Worm (Caenorhabditis elegans): Measurements from ENCODE around the gene F43H9.3.
A peak's percentile ranks its signal among the peaks of the same experiment; 100 is the strongest.

The F43H9.3 gene

DNA sequence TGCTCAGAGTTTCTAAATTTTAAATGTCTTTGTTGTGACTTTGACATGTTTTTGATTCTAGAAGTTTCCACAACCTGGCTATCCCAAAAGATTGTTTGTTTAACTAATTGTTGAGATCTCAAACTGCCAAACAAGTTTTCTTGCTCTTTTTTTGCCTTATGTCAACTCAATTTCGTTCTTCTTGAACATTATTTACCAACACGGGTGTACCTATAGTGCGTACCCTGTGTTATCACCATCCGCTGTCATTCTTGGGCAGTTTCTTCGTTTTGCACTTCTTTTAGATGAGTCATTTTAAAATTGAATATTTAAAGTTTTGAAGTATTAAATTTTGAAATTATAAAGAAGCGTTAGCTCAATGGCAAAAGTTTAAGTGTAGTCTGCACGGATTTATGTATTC, 7.8 kb downstream of the F43H9.3 start, which contains the start of gene sptl-2:
TSS of gene sptl-2 (plus strand) at position 280 of the 400 bp plus-strand sequence.
- TF ChIP-seq mep-1 (tag; optimal IDR thresholded peaks at IDR 0.05) (no peak), tbx-8 (GFP tag; optimal IDR thresholded peaks at IDR 0.05) (no peak), ceh-39 (tag; optimal IDR thresholded peaks at IDR 0.05) (no peak), pha-4 (tag; optimal IDR thresholded peaks at IDR 0.05) (no peak), nhr-76 (tag; optimal IDR thresholded peaks at IDR 0.05) (no peak), flh-1 (GFP tag; optimal IDR thresholded peaks at IDR 0.05) (no peak), unc-120 (tag; optimal IDR thresholded peaks at IDR 0.05; ENCODE audit: poor library complexity, severe bottlenecking) (no peak), nhr-237 (tag; optimal IDR thresholded peaks at IDR 0.05) (no peak), blmp-1 (tag; optimal IDR thresholded peaks at IDR 0.05) (no peak)

DNA sequence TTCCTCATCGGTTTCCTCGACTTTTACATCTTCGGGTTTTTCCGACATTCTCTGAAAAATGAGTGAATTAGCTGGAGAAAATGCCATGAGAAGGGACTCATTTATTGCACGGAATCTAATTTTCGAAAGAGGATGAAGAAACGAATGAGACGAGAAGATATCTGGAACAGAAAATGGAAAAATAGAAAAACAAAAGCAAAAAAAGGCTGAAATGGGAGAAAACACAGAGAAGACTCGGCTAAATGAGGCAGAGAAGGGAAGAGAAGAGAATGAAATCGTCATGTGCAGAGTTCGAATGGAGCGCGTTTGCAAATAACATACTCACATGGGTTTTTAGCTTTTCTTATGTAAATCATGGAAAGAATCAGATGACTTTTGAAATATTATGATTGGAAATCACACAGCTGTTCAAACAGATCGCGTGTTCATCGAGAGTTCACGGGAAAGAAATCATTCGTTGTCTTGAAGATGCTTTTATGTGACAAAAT, 10.8 kb downstream of the F43H9.3 start, which contains the start of gene Y97E10AR.6:
TSS of gene Y97E10AR.6 (minus strand) at position 51 of the 488 bp plus-strand sequence.
- no peak for TF ChIP-seq hlh-1 (tag; optimal IDR thresholded peaks at IDR 0.05)
- TF ChIP-seq blmp-1 (tag; optimal IDR thresholded peaks at IDR 0.05), result no peak
- no peak for TF ChIP-seq nhr-12 (tag; optimal IDR thresholded peaks at IDR 0.05)
- TF ChIP-seq unc-39 (tag; optimal IDR thresholded peaks at IDR 0.05), result no peak
- no peak for TF ChIP-seq snpc-4 (tag; optimal IDR thresholded peaks at IDR 0.05)
- TF ChIP-seq nhr-237 (tag; optimal IDR thresholded peaks at IDR 0.05), result no peak
- TF ChIP-seq mab-5 (tag; optimal IDR thresholded peaks at IDR 0.05), result no peak
- no peak for TF ChIP-seq ceh-83 (GFP tag; optimal IDR thresholded peaks at IDR 0.05)
- no peak for TF ChIP-seq elt-3 (tag; optimal IDR thresholded peaks at IDR 0.05)
- no peak for TF ChIP-seq nhr-2 (tag; optimal IDR thresholded peaks at IDR 0.05)
- no peak for TF ChIP-seq bed-3 (GFP tag; optimal IDR thresholded peaks at IDR 0.05)
- no peak for TF ChIP-seq drap-1 (GFP tag; optimal IDR thresholded peaks at IDR 0.05)
- TF ChIP-seq unc-120 (tag; optimal IDR thresholded peaks at IDR 0.05; ENCODE audit: poor library complexity, severe bottlenecking), result peak; percentile 28
- TF ChIP-seq lin-32 (GFP tag; optimal IDR thresholded peaks at IDR 0.05), result no peak
- no peak for TF ChIP-seq nhr-76 (tag; optimal IDR thresholded peaks at IDR 0.05)
- no peak for TF ChIP-seq zip-8 (tag; optimal IDR thresholded peaks at IDR 0.05)
- peak; percentile 47 for TF ChIP-seq ces-1 (GFP tag; optimal IDR thresholded peaks at IDR 0.05)

DNA sequence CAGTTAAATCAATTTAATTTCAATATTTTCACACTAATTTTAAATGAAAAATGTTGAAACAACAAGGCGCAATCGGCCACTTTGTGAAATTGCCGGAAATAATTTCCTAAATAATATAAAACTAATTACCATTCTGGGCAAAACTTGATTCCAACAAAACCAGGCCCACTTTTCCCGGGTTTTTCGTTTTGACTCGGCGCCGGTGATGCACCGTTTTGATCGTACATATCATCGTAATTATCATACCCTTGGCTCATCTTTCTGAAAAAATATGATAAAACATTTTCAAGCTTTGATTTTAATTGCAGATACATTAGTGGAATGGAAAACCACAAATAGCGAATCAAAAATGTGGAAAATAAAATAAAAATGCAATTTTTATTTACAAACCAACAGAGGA, 12.7 kb downstream of the F43H9.3 start, which contains the start of gene rpb-9:
TSS of gene rpb-9 (minus strand) at position 314 of the 400 bp plus-strand sequence.
- TF ChIP-seq sptf-1 (tag; optimal IDR thresholded peaks at IDR 0.05), result no peak
- TF ChIP-seq unc-39 (tag; optimal IDR thresholded peaks at IDR 0.05), result no peak
- no peak for TF ChIP-seq elt-1 (tag; optimal IDR thresholded peaks at IDR 0.05; ENCODE audit: borderline replicate concordance, insufficient read depth)
- TF ChIP-seq nhr-237 (tag; optimal IDR thresholded peaks at IDR 0.05), result no peak
- TF ChIP-seq M03D4.4 (tag; optimal IDR thresholded peaks at IDR 0.05), result no peak
- TF ChIP-seq nhr-2 (tag; optimal IDR thresholded peaks at IDR 0.05), result no peak
- no peak for TF ChIP-seq mls-2 (tag; optimal IDR thresholded peaks at IDR 0.05)
- TF ChIP-seq cnd-1 (tag; optimal IDR thresholded peaks at IDR 0.05), result no peak
- no peak for TF ChIP-seq ces-1 (GFP tag; optimal IDR thresholded peaks at IDR 0.05)
- TF ChIP-seq zip-8 (tag; optimal IDR thresholded peaks at IDR 0.05), result no peak
- TF ChIP-seq ztf-11 (tag; optimal IDR thresholded peaks at IDR 0.05), result no peak
- TF ChIP-seq mep-1 (tag; optimal IDR thresholded peaks at IDR 0.05), result no peak
- no peak for TF ChIP-seq blmp-1 (tag; optimal IDR thresholded peaks at IDR 0.05)
- no peak for TF ChIP-seq pha-4 (tag; optimal IDR thresholded peaks at IDR 0.05)
- no peak for TF ChIP-seq drap-1 (GFP tag; optimal IDR thresholded peaks at IDR 0.05)
- no peak for TF ChIP-seq nhr-28 (tag; optimal IDR thresholded peaks at IDR 0.05)
- no peak for TF ChIP-seq nhr-12 (tag; optimal IDR thresholded peaks at IDR 0.05)

DNA sequence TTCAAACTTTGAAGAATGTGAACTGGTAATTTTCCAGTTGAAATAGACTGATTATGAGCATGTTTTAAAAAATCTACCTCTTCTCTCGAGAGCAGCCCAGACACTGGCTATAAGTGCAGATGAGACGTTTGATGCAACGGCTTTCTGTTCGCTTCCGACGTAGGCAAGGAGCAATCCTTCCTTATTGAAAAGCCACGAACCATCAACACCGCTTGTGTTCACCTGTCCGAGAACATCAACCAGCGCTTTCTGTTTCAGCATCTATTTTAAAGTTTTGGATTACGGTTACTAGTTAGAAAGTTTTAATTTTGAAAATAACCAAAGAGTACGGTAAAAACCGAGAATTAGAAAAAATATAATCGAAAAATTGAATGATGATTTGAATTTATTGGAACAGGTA, 13.9 kb downstream of the F43H9.3 start, which contains the start of gene lmtr-2:
TSS of gene lmtr-2 (minus strand) at position 261 of the 400 bp plus-strand sequence.
- TF ChIP-seq M03D4.4 (tag; optimal IDR thresholded peaks at IDR 0.05), result no peak
- no peak for TF ChIP-seq sem-2 (GFP tag; optimal IDR thresholded peaks at IDR 0.05)
- no peak for TF ChIP-seq lin-32 (GFP tag; optimal IDR thresholded peaks at IDR 0.05)
- no peak for TF ChIP-seq elt-3 (tag; optimal IDR thresholded peaks at IDR 0.05)
- TF ChIP-seq snpc-4 (tag; optimal IDR thresholded peaks at IDR 0.05), result no peak
- TF ChIP-seq cnd-1 (tag; optimal IDR thresholded peaks at IDR 0.05), result no peak
- no peak for TF ChIP-seq unc-39 (tag; optimal IDR thresholded peaks at IDR 0.05)
- no peak for TF ChIP-seq sptf-1 (tag; optimal IDR thresholded peaks at IDR 0.05)
- TF ChIP-seq tbx-8 (GFP tag; optimal IDR thresholded peaks at IDR 0.05), result no peak
- no peak for TF ChIP-seq hlh-1 (tag; optimal IDR thresholded peaks at IDR 0.05)
- TF ChIP-seq ces-1 (GFP tag; optimal IDR thresholded peaks at IDR 0.05), result no peak
- no peak for TF ChIP-seq ceh-43 (GFP tag; optimal IDR thresholded peaks at IDR 0.05)
- no peak for TF ChIP-seq pha-4 (tag; optimal IDR thresholded peaks at IDR 0.05)
- no peak for TF ChIP-seq nhr-237 (tag; optimal IDR thresholded peaks at IDR 0.05)
- TF ChIP-seq drap-1 (GFP tag; optimal IDR thresholded peaks at IDR 0.05), result no peak
- no peak for TF ChIP-seq elt-1 (tag; optimal IDR thresholded peaks at IDR 0.05; ENCODE audit: borderline replicate concordance, insufficient read depth)
- no peak for TF ChIP-seq nhr-28 (tag; optimal IDR thresholded peaks at IDR 0.05)
- TF ChIP-seq flh-1 (GFP tag; optimal IDR thresholded peaks at IDR 0.05), result no peak
- no peak for TF ChIP-seq mep-1 (tag; optimal IDR thresholded peaks at IDR 0.05)
- no peak for TF ChIP-seq unc-120 (tag; optimal IDR thresholded peaks at IDR 0.05; ENCODE audit: poor library complexity, severe bottlenecking)

Measured in whole organism, mixed stage, embryonic.